Worm (Caenorhabditis elegans) whole organism, L2 larva: Measurements from ENCODE around the gene clec-182.

Source experiments
- C34F6.9 ChIP-seq: fragments of 150-350 bp; optimal IDR thresholded peaks from 2 replicates; lab custom pipeline; 2014; ENCODE audit warnings: missing biosample characterization, missing genetic modification characterization
- R02D3.7 ChIP-seq: fragments of 150-350 bp; optimal IDR thresholded peaks from 2 replicates; lab custom pipeline; 2014; ENCODE audit warnings: missing biosample characterization, missing genetic modification characterization
- Y55F3AM.14 ChIP-seq: fragments of 200-800 bp; sonication (Bioruptor generic); optimal IDR thresholded peaks from 2 replicates; lab custom pipeline; 2018; ENCODE audit warnings: mild to moderate bottlenecking, missing genetic modification characterization, missing compliant biosample characterization
- ZK546.5 ChIP-seq: sonication (generic microtip); optimal IDR thresholded peaks from 2 replicates; lab custom pipeline; 2017; ENCODE audit warnings: missing biosample characterization, missing genetic modification characterization
- alr-1 ChIP-seq: fragments of 150-350 bp; optimal IDR thresholded peaks from 2 replicates; lab custom pipeline; 2014; ENCODE audit warnings: missing biosample characterization, missing genetic modification characterization
- aly-2 ChIP-seq: fragments of 150-350 bp; optimal IDR thresholded peaks from 2 replicates; lab custom pipeline; 2014; ENCODE audit warnings: missing biosample characterization, missing genetic modification characterization
- ama-1 ChIP-seq: fragments of 150-350 bp; optimal IDR thresholded peaks from 2 replicates; lab custom pipeline; 2018; ENCODE audit warnings: inconsistent platforms
- blmp-1 ChIP-seq: sonication (generic microtip); optimal IDR thresholded peaks from 2 replicates; lab custom pipeline; 2017; ENCODE audit warnings: missing genetic modification characterization, mild to moderate bottlenecking, missing compliant biosample characterization, antibody characterized with exemption, moderate library complexity; ENCODE audit not compliant: insufficient read depth
- ceh-82 ChIP-seq: fragments of 150-350 bp; optimal IDR thresholded peaks from 2 replicates; lab custom pipeline; 2014; ENCODE audit warnings: missing biosample characterization, missing genetic modification characterization
- crh-2 ChIP-seq: sonication (generic microtip); optimal IDR thresholded peaks from 2 replicates; lab custom pipeline; 2017; ENCODE audit warnings: missing biosample characterization, missing genetic modification characterization
- dmd-4 ChIP-seq: sonication (generic microtip); optimal IDR thresholded peaks from 2 replicates; lab custom pipeline; 2017; ENCODE audit warnings: missing biosample characterization, missing genetic modification characterization
- elt-1 ChIP-seq: fragments of 150-350 bp; optimal IDR thresholded peaks from 2 replicates; lab custom pipeline; 2014; ENCODE audit warnings: missing biosample characterization, missing genetic modification characterization
- elt-3 ChIP-seq: sonication (generic microtip); optimal IDR thresholded peaks from 2 replicates; lab custom pipeline; 2017; ENCODE audit warnings: missing biosample characterization, missing genetic modification characterization
- fos-1 ChIP-seq: fragments of 150-350 bp; optimal IDR thresholded peaks from 2 replicates; lab custom pipeline; 2014; ENCODE audit warnings: missing biosample characterization, missing genetic modification characterization
- gmeb-1 ChIP-seq: fragments of 150-350 bp; optimal IDR thresholded peaks from 2 replicates; lab custom pipeline; 2014; ENCODE audit warnings: missing biosample characterization, missing genetic modification characterization
- lin-11 ChIP-seq: fragments of 150-350 bp; sonication (generic microtip); optimal IDR thresholded peaks from 2 replicates; lab custom pipeline; 2014; ENCODE audit warnings: missing biosample characterization, missing genetic modification characterization, inconsistent platforms, mixed read lengths
- lin-13 ChIP-seq: fragments of 150-350 bp; optimal IDR thresholded peaks from 2 replicates; lab custom pipeline; 2014; ENCODE audit warnings: missing biosample characterization, missing genetic modification reagents, missing genetic modification characterization
- lsy-2 ChIP-seq, 2 experiments: fragments of 150-350 bp in 1 of 2; sonication (generic microtip) in 1 of 2; optimal IDR thresholded peaks; 2 replicates each; lab custom pipeline; 2014 to 2017; ENCODE audit warnings: missing biosample characterization in 2 of 2, missing genetic modification characterization in 2 of 2
- mab-5 ChIP-seq: fragments of 150-350 bp; optimal IDR thresholded peaks from 2 replicates; lab custom pipeline; 2014; ENCODE audit warnings: missing biosample characterization, missing genetic modification characterization
- mbf-1 ChIP-seq: sonication (generic microtip); optimal IDR thresholded peaks from 2 replicates; lab custom pipeline; 2017; ENCODE audit warnings: missing biosample characterization, missing genetic modification characterization
- mdl-1 ChIP-seq, 2 experiments: fragments of 150-350 bp in 1 of 2; sonication (generic microtip) in 1 of 2; optimal IDR thresholded peaks; 2 replicates each; lab custom pipeline; 2017; ENCODE audit warnings: missing biosample characterization in 2 of 2, missing genetic modification characterization in 2 of 2
- nhr-10 ChIP-seq: sonication (generic microtip); optimal IDR thresholded peaks from 2 replicates; lab custom pipeline; 2017; ENCODE audit warnings: missing biosample characterization, missing genetic modification characterization
- nhr-11 ChIP-seq: fragments of 150-350 bp; optimal IDR thresholded peaks from 2 replicates; lab custom pipeline; 2014; ENCODE audit warnings: missing biosample characterization, missing genetic modification characterization
- nhr-12 ChIP-seq: fragments of 150-350 bp; optimal IDR thresholded peaks from 2 replicates; lab custom pipeline; 2014; ENCODE audit warnings: missing biosample characterization, missing genetic modification characterization
- nhr-21 ChIP-seq: fragments of 150-350 bp; optimal IDR thresholded peaks from 2 replicates; lab custom pipeline; 2014; ENCODE audit warnings: missing biosample characterization, missing genetic modification characterization
- nhr-23 ChIP-seq: fragments of 150-350 bp; optimal IDR thresholded peaks from 2 replicates; lab custom pipeline; 2014; ENCODE audit warnings: missing biosample characterization, missing genetic modification reagents, missing genetic modification characterization
- nhr-25 ChIP-seq: fragments of 150-350 bp; sonication (generic microtip); optimal IDR thresholded peaks from 3 replicates; lab custom pipeline; 2014; ENCODE audit warnings: missing biosample characterization, missing genetic modification characterization
- nhr-6 ChIP-seq: fragments of 150-350 bp; optimal IDR thresholded peaks from 2 replicates; lab custom pipeline; 2014; ENCODE audit warnings: missing biosample characterization, missing genetic modification characterization
- nhr-77 ChIP-seq: fragments of 150-350 bp; optimal IDR thresholded peaks from 2 replicates; lab custom pipeline; 2014; ENCODE audit warnings: missing biosample characterization, missing genetic modification characterization
- peb-1 ChIP-seq: fragments of 150-350 bp; optimal IDR thresholded peaks from 2 replicates; lab custom pipeline; 2014; ENCODE audit warnings: missing biosample characterization, missing genetic modification characterization
- sem-4 ChIP-seq: fragments of 150-350 bp; optimal IDR thresholded peaks from 2 replicates; lab custom pipeline; 2014; ENCODE audit warnings: missing biosample characterization, missing genetic modification reagents, missing genetic modification characterization
- skn-1 ChIP-seq: sonication (generic microtip); optimal IDR thresholded peaks from 2 replicates; lab custom pipeline; 2017; ENCODE audit warnings: missing biosample characterization, missing genetic modification characterization
- sma-3 ChIP-seq: sonication (generic microtip); optimal IDR thresholded peaks from 2 replicates; lab custom pipeline; 2016; ENCODE audit warnings: missing genetic modification reagents, missing genetic modification characterization, missing compliant biosample characterization
- sma-9 ChIP-seq, 2 experiments: fragments of 150-350 bp in 1 of 2; sonication (generic microtip) in 1 of 2; optimal IDR thresholded peaks; 2 replicates each; lab custom pipeline; 2014 to 2016; ENCODE audit warnings: missing genetic modification characterization in 2 of 2, mild to moderate bottlenecking in 1 of 2, missing biosample characterization in 1 of 2, missing compliant biosample characterization in 1 of 2, missing genetic modification reagents in 1 of 2, moderate library complexity in 1 of 2
- unc-39 ChIP-seq: fragments of 150-350 bp; optimal IDR thresholded peaks from 2 replicates; lab custom pipeline; 2014; ENCODE audit warnings: missing biosample characterization, missing genetic modification characterization
- unc-55 ChIP-seq: fragments of 150-350 bp; sonication (generic microtip); optimal IDR thresholded peaks from 3 replicates; lab custom pipeline; 2014; ENCODE audit warnings: missing biosample characterization, missing genetic modification reagents, missing genetic modification characterization
- unc-62 ChIP-seq: fragments of 150-350 bp; optimal IDR thresholded peaks from 2 replicates; lab custom pipeline; 2014; ENCODE audit warnings: missing biosample characterization, missing genetic modification reagents, missing genetic modification characterization
- zag-1 ChIP-seq: fragments of 150-350 bp; optimal IDR thresholded peaks from 2 replicates; lab custom pipeline; 2014; ENCODE audit warnings: missing biosample characterization, missing genetic modification characterization
- ztf-1 ChIP-seq: fragments of 200-800 bp; sonication (Bioruptor generic); conservative IDR thresholded peaks from 2 replicates; pipeline ENCODE4 v1.3.6; 2022; ENCODE audit warnings: missing genetic modification characterization, missing compliant biosample characterization
- ztf-11 ChIP-seq: sonication (generic microtip); optimal IDR thresholded peaks from 2 replicates; lab custom pipeline; 2017; ENCODE audit warnings: missing biosample characterization, missing genetic modification characterization
- ztf-4 ChIP-seq: fragments of 150-350 bp; optimal IDR thresholded peaks from 2 replicates; lab custom pipeline; 2014; ENCODE audit warnings: missing biosample characterization, missing genetic modification characterization

The clec-182 gene

ce11 chrIV:8822598-8822997, 24.4 kb upstream of the clec-182 start:
- TF ChIP-seq nhr-6 (tag; lab: Kevin White, UChicago) (no peak), aly-2 (tag; lab: Kevin White, UChicago) (no peak), peb-1 (no peak), nhr-12 (tag; lab: Kevin White, UChicago) (no peak), nhr-21 (tag; lab: Kevin White, UChicago) (peak; percentile 25), blmp-1 (tag; lab: Kevin White, UChicago) (no peak), sma-9 (GFP tag; optimal IDR thresholded peaks at IDR 0.05; lab: Kevin White, UChicago) (no peak), sma-9 (tag; optimal IDR thresholded peaks at IDR 0.05; lab: Kevin White, UChicago) (no peak), lin-13 (peak; percentile 13), C34F6.9 (tag; lab: Kevin White, UChicago) (no peak), unc-62 (GFP tag; lab: Kevin White, UChicago) (no peak), unc-39 (tag; lab: Kevin White, UChicago) (no peak), fos-1 (tag; lab: Kevin White, UChicago) (peak; percentile 8), alr-1 (tag; lab: Kevin White, UChicago) (no peak), nhr-23 (no peak), elt-3 (no peak), skn-1 (tag; lab: Kevin White, UChicago) (no peak), Y55F3AM.14 (GFP tag; lab: Kevin White, UChicago) (no peak), elt-1 (no peak), ama-1 (lab: Kevin White, UChicago) (no peak), nhr-10 (tag; lab: Kevin White, UChicago) (no peak), dmd-4 (tag; lab: Kevin White, UChicago) (no peak), unc-55 (GFP tag; lab: Kevin White, UChicago) (no peak), crh-2 (tag; lab: Kevin White, UChicago) (peak; percentile 24), ztf-11 (tag; lab: Kevin White, UChicago) (no peak), sma-3 (GFP tag; lab: Kevin White, UChicago) (peak; percentile 41), R02D3.7 (no peak), nhr-25 (tag; lab: Kevin White, UChicago) (peak; percentile 41), ztf-1 (GFP tag; lab: Robert Waterston, UW) (no peak), mbf-1 (no peak), zag-1 (tag; lab: Kevin White, UChicago) (no peak), mab-5 (tag; lab: Kevin White, UChicago) (no peak), lsy-2 (tag; optimal IDR thresholded peaks at IDR 0.05; lab: Kevin White, UChicago) (no peak)

- no peak for TF ChIP-seq lin-13
- no peak for TF ChIP-seq sma-9 (GFP tag; optimal IDR thresholded peaks at IDR 0.05; lab: Kevin White, UChicago)
- TF ChIP-seq sma-9 (tag; optimal IDR thresholded peaks at IDR 0.05; lab: Kevin White, UChicago) = no peak
- TF ChIP-seq ceh-82 (tag; lab: Kevin White, UChicago) = no peak
- no peak for TF ChIP-seq fos-1 (tag; lab: Kevin White, UChicago)
- no peak for TF ChIP-seq lin-11 (tag; lab: Kevin White, UChicago)
- no peak for TF ChIP-seq mdl-1 (tag; optimal IDR thresholded peaks at IDR 0.05; lab: Kevin White, UChicago)
- TF ChIP-seq elt-1 = no peak
- TF ChIP-seq gmeb-1 = no peak
- TF ChIP-seq nhr-25 (tag; lab: Kevin White, UChicago) = no peak
- TF ChIP-seq sma-3 (GFP tag; lab: Kevin White, UChicago) = no peak
- TF ChIP-seq unc-55 (GFP tag; lab: Kevin White, UChicago) = no peak
- TF ChIP-seq nhr-11 (tag; lab: Kevin White, UChicago) = no peak
- no peak for TF ChIP-seq ama-1 (lab: Kevin White, UChicago)
- TF ChIP-seq ztf-4 (tag; lab: Kevin White, UChicago) = no peak
- no peak for TF ChIP-seq nhr-77 (tag; lab: Kevin White, UChicago)
- TF ChIP-seq ZK546.5 (tag; lab: Kevin White, UChicago) = no peak
- TF ChIP-seq dmd-4 (tag; lab: Kevin White, UChicago) = no peak
- TF ChIP-seq nhr-21 (tag; lab: Kevin White, UChicago) = no peak
- TF ChIP-seq sem-4 (tag; lab: Kevin White, UChicago) = no peak
Observed at ce11 chrIV:8821147-8821546, 23.0 kb upstream of the clec-182 start, which contains the start of gene T28C6.5. Gene T28C6.5, plus strand, starts transcription at chrIV:8821447.
